Worm (Caenorhabditis elegans) whole organism, young adult: ENCODE results near the gene F14D7.18.

Experiments used
- B0336.3 ChIP-seq: fragments of 200-800 bp; sonication (Bioruptor generic); IDR thresholded peaks from 2 replicates; pipeline ENCODE4 v1.3.6; 2022; ENCODE audit warnings: missing genetic modification characterization, missing compliant biosample characterization
- C06A6.2 ChIP-seq: fragments of 200-800 bp; sonication (Bioruptor generic); conservative IDR thresholded peaks from 2 replicates; pipeline ENCODE4 v1.3.6; 2022; ENCODE audit warnings: missing genetic modification characterization, missing compliant biosample characterization
- D2030.7 ChIP-seq: fragments of 200-800 bp; sonication (Bioruptor generic); IDR thresholded peaks from 2 replicates; pipeline ENCODE4 v1.3.6; 2022; ENCODE audit warnings: missing genetic modification reagents, missing genetic modification characterization, missing compliant biosample characterization
- F23B12.7 ChIP-seq: sonication (generic microtip); optimal IDR thresholded peaks from 2 replicates; lab custom pipeline; 2017; ENCODE audit warnings: missing genetic modification characterization, mild to moderate bottlenecking, missing compliant biosample characterization, antibody characterized with exemption, moderate library complexity; ENCODE audit not compliant: insufficient read depth
- K12H6.12 ChIP-seq: fragments of 200-800 bp; sonication (Bioruptor generic); optimal IDR thresholded peaks from 2 replicates; lab custom pipeline; 2018; ENCODE audit warnings: mild to moderate bottlenecking, missing genetic modification characterization, missing compliant biosample characterization
- Y53F4B.3 ChIP-seq: fragments of 200-800 bp; sonication (Bioruptor generic); IDR thresholded peaks from 2 replicates; pipeline ENCODE4 v1.3.6; 2022; ENCODE audit warnings: missing genetic modification reagents, missing genetic modification characterization, missing compliant biosample characterization
- ZK185.1 ChIP-seq: sonication (generic microtip); optimal IDR thresholded peaks from 2 replicates; lab custom pipeline; 2016; ENCODE audit warnings: mild to moderate bottlenecking, missing genetic modification characterization, missing compliant biosample characterization; ENCODE audit not compliant: poor library complexity, severe bottlenecking
- aptf-2 ChIP-seq: fragments of 200-800 bp; sonication (Bioruptor generic); conservative IDR thresholded peaks from 2 replicates; pipeline ENCODE4 v1.3.6; 2022; ENCODE audit warnings: missing genetic modification reagents, missing genetic modification characterization, missing compliant biosample characterization
- athp-1 ChIP-seq: sonication (generic microtip); optimal IDR thresholded peaks from 2 replicates; lab custom pipeline; 2017; ENCODE audit warnings: mild to moderate bottlenecking, missing genetic modification characterization, missing compliant biosample characterization
- attf-6 ChIP-seq: fragments of 200-800 bp; sonication (Bioruptor generic); IDR thresholded peaks from 2 replicates; pipeline ENCODE4 v1.3.6; 2022; ENCODE audit warnings: missing genetic modification reagents, missing genetic modification characterization, missing compliant biosample characterization
- bed-1 ChIP-seq: fragments of 200-800 bp; sonication (Bioruptor generic); IDR thresholded peaks from 2 replicates; pipeline ENCODE4 v1.3.6; 2022; ENCODE audit warnings: missing genetic modification reagents, missing genetic modification characterization, missing compliant biosample characterization
- cebp-1 ChIP-seq, 2 experiments: fragments of 200-800 bp in 1 of 2; sonication (Bioruptor generic) in 1 of 2; sonication (generic microtip) in 1 of 2; IDR thresholded peaks in 1 of 2; optimal IDR thresholded peaks in 1 of 2; 2 replicates each; pipeline versions ENCODE4 v1.3.6 to Lab custom; 2017 to 2022; ENCODE audit warnings: missing compliant biosample characterization in 2 of 2, missing genetic modification characterization in 2 of 2, mild to moderate bottlenecking in 1 of 2, missing genetic modification reagents in 1 of 2, moderate library complexity in 1 of 2
- cebp-2 ChIP-seq: fragments of 200-800 bp; sonication (Bioruptor generic); IDR thresholded peaks from 2 replicates; pipeline ENCODE4 v1.3.6; 2022; ENCODE audit warnings: missing genetic modification characterization, missing compliant biosample characterization
- ceh-100 ChIP-seq: fragments of 200-800 bp; sonication (Bioruptor generic); IDR thresholded peaks from 2 replicates; pipeline ENCODE4 v1.3.6; 2022; ENCODE audit warnings: missing genetic modification reagents, missing genetic modification characterization, missing compliant biosample characterization
- ceh-79 ChIP-seq: sonication (generic microtip); optimal IDR thresholded peaks from 2 replicates; lab custom pipeline; 2017; ENCODE audit warnings: mild to moderate bottlenecking, missing genetic modification characterization, missing compliant biosample characterization
- egrh-3 ChIP-seq: fragments of 200-800 bp; sonication (Bioruptor generic); IDR thresholded peaks from 2 replicates; pipeline ENCODE4 v1.3.6; 2022; ENCODE audit warnings: missing genetic modification reagents, missing genetic modification characterization, missing compliant biosample characterization
- him-1 ChIP-seq: sonication (generic microtip); optimal IDR thresholded peaks from 2 replicates; lab custom pipeline; 2016; ENCODE audit warnings: missing genotype, missing genetic modification reagents, missing genetic modification characterization, missing compliant biosample characterization
- hmg-20 ChIP-seq: fragments of 200-800 bp; sonication (Bioruptor generic); IDR thresholded peaks from 2 replicates; pipeline ENCODE4 v1.3.6; 2022; ENCODE audit warnings: missing genetic modification reagents, missing genetic modification characterization, missing compliant biosample characterization
- hrde-1 ChIP-seq: sonication (generic microtip); optimal IDR thresholded peaks from 2 replicates; lab custom pipeline; 2016; ENCODE audit warnings: missing genetic modification characterization, mild to moderate bottlenecking, missing compliant biosample characterization, moderate library complexity, missing genotype, missing genetic modification reagents, borderline replicate concordance
- lag-1 ChIP-seq: fragments of 200-800 bp; sonication (Bioruptor generic); IDR thresholded peaks from 2 replicates; pipeline ENCODE4 v1.3.6; 2022; ENCODE audit warnings: missing genetic modification reagents, missing genetic modification characterization, missing compliant biosample characterization
- lir-1 ChIP-seq: fragments of 200-800 bp; sonication (Bioruptor generic); conservative IDR thresholded peaks from 2 replicates; pipeline ENCODE4 v1.3.6; 2022; ENCODE audit warnings: missing genetic modification reagents, missing genetic modification characterization, missing compliant biosample characterization
- lsl-1 ChIP-seq: fragments of 200-800 bp; sonication (Bioruptor generic); optimal IDR thresholded peaks from 2 replicates; lab custom pipeline; 2018; ENCODE audit warnings: mild to moderate bottlenecking, missing genetic modification characterization, moderate library complexity, missing compliant biosample characterization
- madf-6 ChIP-seq: fragments of 200-800 bp; sonication (Bioruptor generic); IDR thresholded peaks from 2 replicates; pipeline ENCODE4 v1.3.6; 2022; ENCODE audit warnings: missing genetic modification reagents, missing genetic modification characterization, missing compliant biosample characterization
- mel-28 ChIP-seq: sonication (generic microtip); optimal IDR thresholded peaks from 2 replicates; lab custom pipeline; 2016; ENCODE audit warnings: borderline replicate concordance, mild to moderate bottlenecking, missing genetic modification characterization, missing compliant biosample characterization
- nhr-120 ChIP-seq: fragments of 200-800 bp; sonication (Bioruptor generic); IDR thresholded peaks from 2 replicates; pipeline ENCODE4 v1.3.6; 2022; ENCODE audit warnings: missing genetic modification characterization, missing compliant biosample characterization
- nhr-27 ChIP-seq: fragments of 200-800 bp; sonication (Bioruptor generic); optimal IDR thresholded peaks from 2 replicates; lab custom pipeline; 2018; ENCODE audit warnings: mild to moderate bottlenecking, missing genetic modification characterization, moderate library complexity, missing compliant biosample characterization
- nhr-80 ChIP-seq: sonication (generic microtip); optimal IDR thresholded peaks from 2 replicates; lab custom pipeline; 2016; ENCODE audit warnings: missing genetic modification characterization, missing compliant biosample characterization
- snpc-1.1 ChIP-seq: sonication (generic microtip); optimal IDR thresholded peaks from 2 replicates; lab custom pipeline; 2017; ENCODE audit warnings: missing genetic modification characterization, mild to moderate bottlenecking, missing compliant biosample characterization, antibody characterized with exemption, moderate library complexity, missing genotype, missing genetic modification reagents; ENCODE audit not compliant: insufficient read depth
- snpc-1.3 ChIP-seq: sonication (generic microtip); optimal IDR thresholded peaks from 2 replicates; lab custom pipeline; 2017; ENCODE audit warnings: missing genetic modification characterization, mild to moderate bottlenecking, missing compliant biosample characterization, antibody characterized with exemption, moderate library complexity, missing genotype, missing genetic modification reagents; ENCODE audit not compliant: insufficient read depth
- snpc-4 ChIP-seq, 5 experiments: fragments of 150-350 bp in 1 of 5; sonication (generic microtip) in 4 of 5; optimal IDR thresholded peaks; 2 replicates each; lab custom pipeline; 2014 to 2018; ENCODE audit warnings: missing genetic modification characterization in 5 of 5, missing biosample characterization in 3 of 5, antibody characterized with exemption in 2 of 5, mild to moderate bottlenecking in 2 of 5, missing compliant biosample characterization in 2 of 5, missing genotype in 2 of 5, moderate library complexity in 2 of 5, missing genetic modification reagents in 1 of 5
- unc-62 ChIP-seq: fragments of 150-350 bp; optimal IDR thresholded peaks from 2 replicates; lab custom pipeline; 2014; ENCODE audit warnings: missing biosample characterization, missing genetic modification reagents, missing genetic modification characterization
- zfh-2 ChIP-seq: fragments of 200-800 bp; sonication (Bioruptor generic); conservative IDR thresholded peaks from 2 replicates; pipeline ENCODE4 v1.3.6; 2022; ENCODE audit warnings: missing genetic modification reagents, missing genetic modification characterization, missing compliant biosample characterization
- ztf-26 ChIP-seq: sonication (generic microtip); optimal IDR thresholded peaks from 2 replicates; lab custom pipeline; 2017; ENCODE audit warnings: missing genetic modification characterization, missing compliant biosample characterization
- ztf-28 ChIP-seq: fragments of 200-800 bp; sonication (Bioruptor generic); IDR thresholded peaks from 2 replicates; pipeline ENCODE4 v1.3.6; 2022; ENCODE audit warnings: missing genetic modification reagents, missing genetic modification characterization, missing compliant biosample characterization
- ztf-3 ChIP-seq: fragments of 200-800 bp; sonication (Bioruptor generic); optimal IDR thresholded peaks from 2 replicates; lab custom pipeline; 2018; ENCODE audit warnings: mild to moderate bottlenecking, missing genetic modification characterization, missing compliant biosample characterization

F14D7.18 gene

DNA sequence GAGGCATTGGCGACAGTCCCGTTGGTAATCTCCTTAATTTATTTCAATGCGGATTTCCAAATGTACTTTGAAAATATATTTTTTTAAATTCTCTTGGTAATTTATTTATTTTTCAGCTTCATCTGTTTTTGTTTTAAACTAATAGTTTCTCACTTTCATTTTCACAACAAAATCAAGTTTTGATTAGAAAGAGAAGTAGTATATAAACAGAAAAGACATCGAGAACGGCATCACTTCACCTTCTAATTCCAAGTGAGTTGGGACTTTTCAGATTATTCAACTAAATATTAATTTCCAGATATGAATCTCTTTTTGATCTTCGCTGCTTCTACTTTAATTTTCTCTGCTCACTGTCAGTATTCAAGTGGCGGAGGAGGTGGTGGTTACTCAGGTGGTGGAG, 29.7 kb upstream of the F14D7.18 start, which contains the start of gene F47B8.14:
TSS of gene F47B8.14 (plus strand) at position 301 of the 400 bp plus-strand sequence.
- TF ChIP-seq athp-1 (no peak), ceh-100 (GFP tag; lab: Robert Waterston, UW) (no peak)

DNA sequence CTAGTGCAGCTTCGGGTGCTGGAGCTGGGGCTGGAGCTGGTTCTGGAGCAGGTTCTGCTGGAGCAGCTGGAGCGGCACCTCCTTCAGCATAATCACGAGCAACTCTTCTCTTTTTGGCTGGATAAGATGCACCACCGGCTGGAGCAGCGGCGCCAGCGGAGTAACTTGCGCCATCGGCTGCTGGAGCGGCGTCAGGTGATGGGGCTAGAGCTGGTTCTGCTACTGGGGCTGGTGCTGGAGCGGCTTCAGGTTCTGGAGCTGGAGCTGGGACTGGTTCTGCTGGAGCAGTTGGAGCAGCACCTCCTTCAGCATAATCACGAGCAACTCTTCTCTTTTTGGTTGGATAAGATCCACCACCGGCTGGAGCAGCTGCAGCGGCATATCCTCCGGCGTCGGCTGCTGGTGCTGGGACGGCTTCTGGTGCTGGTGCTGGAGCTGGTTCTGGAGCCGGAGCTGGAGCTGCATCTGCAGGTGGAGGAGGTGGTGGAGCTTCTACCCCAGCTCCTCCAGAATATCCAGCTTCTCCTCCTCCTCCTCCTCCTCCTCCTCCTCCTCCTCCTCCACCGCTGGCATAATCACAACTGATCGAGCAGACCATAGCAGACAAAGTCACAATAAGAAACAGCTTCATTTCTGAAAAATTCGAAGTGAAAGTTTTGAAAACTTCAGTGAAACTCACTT, 28.7 kb upstream of the F14D7.18 start, which contains the start of gene F47B8.13:
TSS of gene F47B8.13 (minus strand) at position 631 of the 681 bp plus-strand sequence.
- TF ChIP-seq nhr-27 (tag; lab: Kevin White, UChicago) (no peak), madf-6 (GFP tag; lab: Robert Waterston, UW) (no peak), ceh-79 (tag; lab: Kevin White, UChicago) (peak; percentile 8), zfh-2 (GFP tag; lab: Robert Waterston, UW) (peak; percentile 95), mel-28 (no peak), snpc-4 (GFP tag; optimal IDR thresholded peaks at IDR 0.05; lab: Kevin White, UChicago) (no peak), snpc-4 (tag; optimal IDR thresholded peaks at IDR 0.05; lab: Kevin White, UChicago) (no peak), him-1 (no peak), ztf-28 (GFP tag; lab: Robert Waterston, UW) (peak; percentile 4; the same call in 1 of the 2 replicates), attf-6 (GFP tag; lab: Robert Waterston, UW) (no peak), lir-1 (GFP tag; lab: Robert Waterston, UW) (no peak), K12H6.12 (tag; lab: Kevin White, UChicago) (no peak), cebp-2 (GFP tag; lab: Robert Waterston, UW) (no peak), egrh-3 (GFP tag; lab: Robert Waterston, UW) (peak; percentile 95), lag-1 (GFP tag; lab: Robert Waterston, UW) (no peak), ztf-26 (tag; lab: Kevin White, UChicago) (no peak), lsl-1 (GFP tag; lab: Kevin White, UChicago) (no peak), bed-1 (GFP tag; lab: Robert Waterston, UW) (no peak), snpc-1.3 (tag; lab: Kevin White, UChicago) (no peak), C06A6.2 (no peak)

DNA sequence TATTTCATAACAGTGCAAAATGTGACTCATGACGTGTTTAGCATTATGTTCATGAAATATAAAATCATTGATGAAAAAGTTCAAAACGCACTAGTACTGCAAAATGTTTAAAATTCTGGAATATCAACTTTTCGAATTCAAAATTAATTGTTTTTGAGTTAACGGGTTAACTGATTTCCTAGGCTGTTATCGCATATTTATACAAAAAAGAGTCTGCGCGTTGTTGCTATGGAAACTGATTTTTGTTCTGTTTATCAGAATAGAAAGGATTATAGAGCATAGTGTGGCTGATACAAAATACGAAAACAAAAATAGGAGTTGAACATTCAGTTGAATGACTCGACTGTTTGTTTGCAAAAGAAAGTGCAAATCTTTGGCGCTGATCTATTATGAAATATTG, 27.1 kb upstream of the F14D7.18 start:
- TF ChIP-seq Y53F4B.3 (GFP tag; lab: Robert Waterston, UW) (no peak), cebp-1 (GFP tag; IDR thresholded peaks at IDR 0.05; lab: Robert Waterston, UW) (no peak), cebp-1 (tag; optimal IDR thresholded peaks at IDR 0.05; lab: Kevin White, UChicago) (peak; percentile 1)

DNA sequence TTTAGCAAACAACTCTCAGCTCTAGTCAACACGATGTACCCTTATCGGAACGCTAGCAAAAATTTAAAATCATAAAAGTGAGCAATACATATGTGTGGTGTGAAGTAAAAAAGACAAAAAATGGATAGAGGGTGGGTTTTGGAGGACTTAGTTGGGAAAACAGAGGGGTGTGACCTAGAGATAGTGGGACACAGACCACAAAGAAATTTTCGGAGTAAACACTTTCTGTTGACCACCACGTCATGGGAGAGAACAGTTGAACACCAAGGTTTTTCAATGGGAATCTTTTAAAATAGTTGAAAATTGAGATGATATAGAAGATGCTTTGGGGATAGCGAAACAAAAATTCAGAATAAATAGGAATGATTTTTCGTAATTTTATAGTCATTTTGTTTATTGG, 26.7 kb upstream of the F14D7.18 start:
- TF ChIP-seq lsl-1 (GFP tag; lab: Kevin White, UChicago) = no peak
- no peak for TF ChIP-seq nhr-120 (GFP tag; lab: Robert Waterston, UW)
- no peak for TF ChIP-seq attf-6 (GFP tag; lab: Robert Waterston, UW)
- TF ChIP-seq D2030.7 = no peak
- TF ChIP-seq madf-6 (GFP tag; lab: Robert Waterston, UW) = no peak
- no peak for TF ChIP-seq mel-28
- TF ChIP-seq B0336.3 (GFP tag; lab: Robert Waterston, UW) = no peak
- TF ChIP-seq snpc-1.1 = no peak
- no peak for TF ChIP-seq nhr-80 (tag; lab: Kevin White, UChicago)
- TF ChIP-seq, all 124 proteins: peak for 0

DNA sequence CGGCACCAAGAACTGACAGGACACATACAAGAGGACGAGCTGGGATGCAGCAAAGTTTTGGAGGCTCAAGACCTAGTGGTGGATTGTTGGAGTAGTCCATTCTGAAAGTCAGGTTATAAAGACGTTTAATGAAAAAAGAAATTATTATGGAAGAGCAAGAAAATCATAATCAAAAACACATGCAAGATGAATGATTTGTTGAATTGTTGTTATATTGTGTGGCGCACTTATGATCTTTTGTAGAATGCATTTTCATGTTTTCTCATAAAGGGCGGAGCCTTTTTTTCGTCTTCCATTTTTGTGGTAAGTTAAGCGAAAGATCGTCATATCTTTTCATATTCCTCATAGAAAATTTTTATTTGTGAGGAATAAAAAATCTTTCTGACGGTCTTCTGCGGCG, 26.0 kb upstream of the F14D7.18 start, which contains the start of gene F47B8.2:
TSS of gene F47B8.2 (minus strand) at position 101 of the 400 bp plus-strand sequence.
- TF ChIP-seq hmg-20 (GFP tag; lab: Robert Waterston, UW) = no peak
- no peak for TF ChIP-seq aptf-2 (GFP tag; lab: Robert Waterston, UW)
- no peak for TF ChIP-seq F23B12.7 (tag; lab: Kevin White, UChicago)
- TF ChIP-seq unc-62 = no peak
- TF ChIP-seq hrde-1 = no peak
- no peak for TF ChIP-seq ztf-3 (GFP tag; lab: Kevin White, UChicago)
- no peak for TF ChIP-seq ZK185.1 (tag; lab: Kevin White, UChicago)
- TF ChIP-seq, all 124 proteins: peak for 0
